Fruit fly (Drosophila melanogaster) whole organism, prepupa: ENCODE results near the gene Polr3E.

Source experiments
- CG11294 ChIP-seq: fragments of 200-800 bp; sonication (Bioruptor generic); IDR thresholded peaks from 2 replicates; pipeline ENCODE4 v1.3.6; 2022; ENCODE audit warnings: missing biosample characterization, missing genetic modification characterization
- CG11762 ChIP-seq: fragments of 200-800 bp; sonication (Bioruptor generic); optimal IDR thresholded peaks from 3 replicates; lab custom pipeline; 2016; ENCODE audit warnings: missing biosample characterization, missing genetic modification characterization; ENCODE audit not compliant: insufficient read depth
- CG11902 ChIP-seq: fragments of 200-800 bp; sonication (Bioruptor generic); optimal IDR thresholded peaks from 3 replicates; lab custom pipeline; 2016; ENCODE audit warnings: missing biosample characterization, missing genetic modification characterization
- CG1621 ChIP-seq: fragments of 200-800 bp; sonication (Bioruptor generic); optimal IDR thresholded peaks from 3 replicates; lab custom pipeline; 2018; ENCODE audit warnings: missing biosample characterization, mild to moderate bottlenecking, missing genetic modification characterization
- CG16779 ChIP-seq: fragments of 200-800 bp; sonication (Bioruptor generic); optimal IDR thresholded peaks from 3 replicates; lab custom pipeline; 2017; ENCODE audit warnings: missing biosample characterization, mild to moderate bottlenecking, missing genetic modification characterization
- CG32006 ChIP-seq: fragments of 200-800 bp; sonication (Bioruptor generic); optimal IDR thresholded peaks from 3 replicates; lab custom pipeline; 2017; ENCODE audit warnings: missing biosample characterization, mild to moderate bottlenecking, missing genetic modification characterization
- CG3919 ChIP-seq: fragments of 200-800 bp; sonication (Bioruptor generic); optimal IDR thresholded peaks from 3 replicates; lab custom pipeline; 2016; ENCODE audit warnings: missing biosample characterization, missing genetic modification characterization
- CG6163 ChIP-seq: fragments of 200-800 bp; sonication (Bioruptor generic); IDR thresholded peaks from 3 replicates; pipeline ENCODE4 v1.3.6; 2022; ENCODE audit warnings: missing biosample characterization, missing genetic modification characterization
- CG6276 ChIP-seq: fragments of 200-800 bp; sonication (Bioruptor generic); optimal IDR thresholded peaks from 2 replicates; lab custom pipeline; 2017; ENCODE audit warnings: missing biosample characterization, mild to moderate bottlenecking, missing genetic modification characterization
- CG6808 ChIP-seq: fragments of 200-800 bp; sonication (Bioruptor generic); optimal IDR thresholded peaks from 3 replicates; lab custom pipeline; 2017; ENCODE audit warnings: missing biosample characterization, missing genetic modification characterization, mild to moderate bottlenecking, moderate library complexity, missing genetic modification reagents
- CG6854 ChIP-seq: fragments of 200-800 bp; sonication (Bioruptor generic); optimal IDR thresholded peaks from 2 replicates; lab custom pipeline; 2017; ENCODE audit warnings: missing biosample characterization, mild to moderate bottlenecking, missing genetic modification characterization
- CG7368 ChIP-seq: fragments of 200-800 bp; sonication (Bioruptor generic); optimal IDR thresholded peaks from 3 replicates; lab custom pipeline; 2016; ENCODE audit warnings: missing biosample characterization, missing genetic modification characterization
- CG8119 ChIP-seq: fragments of 200-800 bp; sonication (Bioruptor generic); IDR thresholded peaks from 3 replicates; pipeline ENCODE4 v1.3.6; 2022; ENCODE audit warnings: missing biosample characterization, missing genetic modification characterization
- CG8319 ChIP-seq: fragments of 200-800 bp; sonication (Bioruptor generic); optimal IDR thresholded peaks from 3 replicates; lab custom pipeline; 2016; ENCODE audit warnings: missing biosample characterization, missing genetic modification characterization
- CG9139 ChIP-seq: fragments of 200-800 bp; sonication (Bioruptor generic); optimal IDR thresholded peaks from 3 replicates; lab custom pipeline; 2017; ENCODE audit warnings: missing biosample characterization, mild to moderate bottlenecking, missing genetic modification characterization
- Eip75B ChIP-seq: fragments of 200-800 bp; sonication (Bioruptor generic); optimal IDR thresholded peaks from 3 replicates; lab custom pipeline; 2016; ENCODE audit warnings: missing biosample characterization, missing genetic modification characterization
- Eip78C ChIP-seq: fragments of 200-800 bp; sonication (Bioruptor generic); peaks from one replicate; lab custom pipeline; 2016; ENCODE audit warnings: missing biosample characterization, missing genetic modification characterization
- Eip93F ChIP-seq: fragments of 200-800 bp; sonication (Bioruptor generic); optimal IDR thresholded peaks from 2 replicates; lab custom pipeline; 2016; ENCODE audit warnings: missing biosample characterization, mild to moderate bottlenecking, missing genetic modification characterization
- Ets96B ChIP-seq: fragments of 200-800 bp; optimal IDR thresholded peaks from 2 replicates; lab custom pipeline; 2019; ENCODE audit warnings: missing biosample characterization, mild to moderate bottlenecking, missing genetic modification characterization, moderate library complexity
- Gug ChIP-seq: fragments of 200-800 bp; sonication (Bioruptor generic); IDR thresholded peaks from 2 replicates; pipeline ENCODE4 v1.3.6; 2022; ENCODE audit warnings: missing biosample characterization, missing genetic modification characterization
- Hr39 ChIP-seq: fragments of 200-800 bp; sonication (Bioruptor generic); optimal IDR thresholded peaks from 2 replicates; lab custom pipeline; 2016; ENCODE audit warnings: missing biosample characterization, missing genetic modification characterization
- Lpt ChIP-seq: fragments of 200-800 bp; sonication (Bioruptor generic); optimal IDR thresholded peaks from 3 replicates; lab custom pipeline; 2016; ENCODE audit warnings: missing biosample characterization, missing genetic modification characterization
- Met ChIP-seq: fragments of 200-800 bp; sonication (Bioruptor generic); optimal IDR thresholded peaks from 3 replicates; lab custom pipeline; 2016; ENCODE audit warnings: missing biosample characterization, missing genetic modification characterization
- OdsH ChIP-seq: fragments of 200-800 bp; sonication (Bioruptor generic); optimal IDR thresholded peaks from 3 replicates; lab custom pipeline; 2016; ENCODE audit warnings: missing biosample characterization, missing genetic modification characterization
- Sox102F ChIP-seq: fragments of 200-800 bp; sonication (Bioruptor generic); optimal IDR thresholded peaks from 2 replicates; lab custom pipeline; 2016; ENCODE audit warnings: missing biosample characterization, mild to moderate bottlenecking, missing genetic modification characterization
- Sox14 ChIP-seq: fragments of 200-800 bp; sonication (Bioruptor generic); optimal IDR thresholded peaks from 3 replicates; lab custom pipeline; 2016; ENCODE audit warnings: missing biosample characterization, missing genetic modification characterization
- Sox15 ChIP-seq: fragments of 200-800 bp; sonication (Bioruptor generic); optimal IDR thresholded peaks from 3 replicates; lab custom pipeline; 2016; ENCODE audit warnings: missing biosample characterization, missing genetic modification characterization
- cyc ChIP-seq: fragments of 200-800 bp; sonication (Bioruptor generic); optimal IDR thresholded peaks from 3 replicates; lab custom pipeline; 2016; ENCODE audit warnings: missing biosample characterization, missing genetic modification characterization
- dsx ChIP-seq: fragments of 200-800 bp; optimal IDR thresholded peaks from 3 replicates; lab custom pipeline; 2019; ENCODE audit warnings: missing biosample characterization, mild to moderate bottlenecking, missing genetic modification characterization, moderate library complexity; ENCODE audit not compliant: poor library complexity, severe bottlenecking
- eg ChIP-seq: fragments of 200-800 bp; sonication (Bioruptor generic); IDR thresholded peaks from 3 replicates; pipeline ENCODE4 v1.3.6; 2022; ENCODE audit warnings: missing biosample characterization, missing genetic modification characterization
- esn ChIP-seq: fragments of 200-800 bp; sonication (Bioruptor generic); optimal IDR thresholded peaks from 2 replicates; lab custom pipeline; 2016; ENCODE audit warnings: missing biosample characterization, mild to moderate bottlenecking, missing genetic modification characterization, moderate library complexity
- fd85E ChIP-seq: fragments of 200-800 bp; sonication (Bioruptor generic); optimal IDR thresholded peaks from 3 replicates; lab custom pipeline; 2016; ENCODE audit warnings: missing biosample characterization, missing genetic modification characterization
- lz ChIP-seq: fragments of 200-800 bp; sonication (Bioruptor generic); optimal IDR thresholded peaks from 3 replicates; lab custom pipeline; 2016; ENCODE audit warnings: missing biosample characterization, missing genetic modification characterization
- net ChIP-seq: fragments of 200-800 bp; sonication (Bioruptor generic); optimal IDR thresholded peaks from 3 replicates; lab custom pipeline; 2016; ENCODE audit warnings: missing biosample characterization, missing genetic modification characterization
- salr ChIP-seq, 2 experiments: fragments of 200-800 bp; sonication (Bioruptor generic); optimal IDR thresholded peaks; 3 replicates each; lab custom pipeline; 2016 to 2018; ENCODE audit warnings: missing biosample characterization in 2 of 2, missing genetic modification characterization in 2 of 2, mild to moderate bottlenecking in 1 of 2
- spab ChIP-seq: fragments of 200-800 bp; sonication (Bioruptor generic); optimal IDR thresholded peaks from 2 replicates; lab custom pipeline; 2017; ENCODE audit warnings: missing biosample characterization, mild to moderate bottlenecking, missing genetic modification characterization, missing genetic modification reagents
- ss ChIP-seq, 2 experiments: fragments of 200-800 bp; sonication (Bioruptor generic); optimal IDR thresholded peaks; 2 replicates in 1 of 2; 3 replicates in 1 of 2; lab custom pipeline; 2017 to 2018; ENCODE audit warnings: mild to moderate bottlenecking in 2 of 2, missing biosample characterization in 2 of 2, missing genetic modification characterization in 2 of 2, moderate library complexity in 1 of 2
- svp ChIP-seq: fragments of 200-800 bp; sonication (Bioruptor generic); peaks from one replicate; lab custom pipeline; 2016; ENCODE audit warnings: missing biosample characterization, missing genetic modification characterization
- vri ChIP-seq: fragments of 200-800 bp; sonication (Bioruptor generic); optimal IDR thresholded peaks from 3 replicates; lab custom pipeline; 2016; ENCODE audit warnings: missing biosample characterization, mild to moderate bottlenecking, missing genetic modification characterization

The Polr3E gene

DNA sequence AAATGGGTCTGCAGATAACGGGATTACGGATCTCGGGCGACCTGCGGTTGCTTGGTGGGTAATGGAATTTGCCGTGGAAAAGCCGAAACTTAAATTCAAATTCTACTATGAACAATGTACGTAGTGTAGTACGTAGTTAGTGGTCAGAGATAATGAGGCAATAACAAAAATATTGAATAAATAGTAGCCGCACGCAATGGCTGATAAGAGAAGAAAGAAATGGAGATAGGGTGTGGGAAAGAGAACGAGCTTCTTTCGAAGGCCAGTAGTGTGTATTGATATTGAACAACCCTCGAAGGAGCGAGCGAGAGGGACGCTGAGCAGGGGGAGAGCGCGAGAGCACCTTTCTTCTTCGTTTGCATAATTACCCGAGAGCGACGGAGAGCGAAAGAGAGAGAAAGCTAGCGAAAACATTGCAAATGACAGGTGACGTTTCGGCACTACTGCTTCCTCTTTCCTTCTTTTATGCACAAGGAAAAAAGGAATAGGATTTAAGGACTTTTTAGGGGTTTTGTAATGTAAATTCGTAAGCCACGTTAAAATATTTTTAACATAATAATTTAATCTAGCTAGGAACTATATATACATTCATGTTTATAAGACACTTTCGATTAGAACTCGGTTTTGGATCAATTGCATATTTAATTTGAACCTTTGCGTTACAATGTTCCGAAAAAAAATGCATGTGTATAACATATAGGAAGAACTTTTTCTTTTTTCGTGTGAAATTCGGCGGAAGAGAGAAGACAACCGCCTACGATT, 20.6 kb upstream of the Polr3E start (continued):
- TF ChIP-seq CG32006 (GFP tag; lab: Kevin White, UChicago) (peak; percentile 87), Sox15 (GFP tag; lab: Kevin White, UChicago) (peak; percentile 15), CG6276 (GFP tag; lab: Kevin White, UChicago) (peak; percentile 49), Eip78C (peak; percentile 86), CG8319 (GFP tag; lab: Kevin White, UChicago) (no peak), ss (GFP tag; optimal IDR thresholded peaks at IDR 0.05; lab: Kevin White, UChicago) (peak; percentile 3 to 8), OdsH (peak; percentile 72), Lpt (GFP tag; lab: Kevin White, UChicago) (peak; percentile 37), CG7368 (GFP tag; lab: Kevin White, UChicago) (no peak), Eip75B (GFP tag; lab: Kevin White, UChicago) (no peak), CG8119 (GFP tag; lab: Robert Waterston, UW) (peak; percentile 75), eg (GFP tag; lab: Robert Waterston, UW) (peak; percentile 54; the same call in 2 of the 3 replicates), Hr39 (GFP tag; lab: Kevin White, UChicago) (peak; percentile 46), Sox102F (peak; percentile 45), spab (GFP tag; lab: Kevin White, UChicago) (no peak), CG11902 (no peak), Gug (GFP tag; lab: Robert Waterston, UW) (no peak), CG6163 (GFP tag; lab: Robert Waterston, UW) (peak; percentile 50; the same call in 2 of the 3 replicates), dsx (GFP tag; lab: Kevin White, UChicago) (peak; percentile 13), salr (GFP tag; optimal IDR thresholded peaks at IDR 0.05; lab: Kevin White, UChicago) (peak in 1 of 2 experiments; percentile 75), Met (peak; percentile 68), CG11762 (GFP tag; lab: Kevin White, UChicago) (peak; percentile 21)

DNA sequence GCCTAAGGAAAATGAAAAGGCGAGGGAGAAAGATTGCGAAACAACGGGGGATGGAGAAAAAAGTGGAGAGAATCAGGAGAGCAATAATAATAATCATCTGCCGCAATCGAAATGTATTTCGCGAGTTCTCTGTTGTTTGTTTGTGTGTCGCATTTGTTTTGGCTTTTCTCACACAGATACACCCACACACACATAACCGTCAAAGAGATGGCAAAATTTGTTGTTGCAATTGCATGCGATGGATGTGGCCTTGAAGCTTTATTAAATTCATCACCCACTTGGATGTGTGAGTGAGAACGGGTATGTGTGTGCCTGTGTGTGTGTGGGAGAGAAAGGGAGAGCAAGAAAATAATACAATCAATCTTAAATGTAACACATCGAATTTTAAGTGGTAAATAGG, 19.9 kb upstream of the Polr3E start:
- TF ChIP-seq esn: no peak
- TF ChIP-seq Gug (GFP tag; lab: Robert Waterston, UW): no peak
- TF ChIP-seq CG16779 (tag; lab: Kevin White, UChicago): no peak
- no peak for TF ChIP-seq lz
- peak; percentile 23 for TF ChIP-seq vri (GFP tag; lab: Kevin White, UChicago)
- TF ChIP-seq Hr39 (GFP tag; lab: Kevin White, UChicago): no peak
- no peak for TF ChIP-seq CG8319 (GFP tag; lab: Kevin White, UChicago)
- no peak for TF ChIP-seq net (GFP tag; lab: Kevin White, UChicago)
- no peak for TF ChIP-seq fd85E (GFP tag; lab: Kevin White, UChicago)
- TF ChIP-seq svp (GFP tag; lab: Kevin White, UChicago): peak; percentile 64
- no peak for TF ChIP-seq CG6163 (GFP tag; lab: Robert Waterston, UW)
- TF ChIP-seq Sox14: peak; percentile 9

DNA sequence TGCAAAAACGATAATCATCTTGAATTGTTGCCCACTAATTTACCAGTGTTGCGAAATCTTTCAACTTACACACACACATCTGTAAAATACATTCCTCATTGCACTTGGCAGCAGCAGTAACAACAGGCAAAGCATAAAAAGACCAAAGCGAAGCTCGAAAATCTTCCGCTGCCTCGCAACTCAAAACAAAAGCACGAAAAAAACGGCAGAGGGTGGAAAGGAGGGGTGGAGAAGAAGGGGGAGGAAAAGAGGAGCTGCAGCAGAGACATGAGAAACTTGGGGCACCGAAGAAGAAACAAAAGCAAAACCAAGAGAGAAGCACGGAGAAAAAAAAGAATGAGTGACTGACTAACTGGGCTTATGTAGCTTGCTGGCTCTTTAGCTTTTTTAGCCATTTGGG, 18.2 kb upstream of the Polr3E start:
- peak; percentile 64 for TF ChIP-seq CG9139 (GFP tag; lab: Kevin White, UChicago)
- peak; percentile 67 for TF ChIP-seq CG6854 (GFP tag; lab: Kevin White, UChicago)
- peak; percentile 12 for TF ChIP-seq Eip93F (GFP tag; lab: Kevin White, UChicago)
- TF ChIP-seq cyc (GFP tag; lab: Kevin White, UChicago): no peak
- peak; percentile 38 for TF ChIP-seq CG1621 (tag; lab: Kevin White, UChicago)
- no peak for TF ChIP-seq CG16779 (tag; lab: Kevin White, UChicago)
- TF ChIP-seq CG8119 (GFP tag; lab: Robert Waterston, UW): peak; percentile 38; the same call in 1 of the 3 replicates
- peak; percentile 63 to 69 for TF ChIP-seq ss (GFP tag; optimal IDR thresholded peaks at IDR 0.05; lab: Kevin White, UChicago)
- peak; percentile 35; the same call in 1 of the 3 replicates for TF ChIP-seq eg (GFP tag; lab: Robert Waterston, UW)
- TF ChIP-seq Gug (GFP tag; lab: Robert Waterston, UW): no peak
- no peak for TF ChIP-seq svp (GFP tag; lab: Kevin White, UChicago)
- peak; percentile 37 for TF ChIP-seq Sox102F
- peak; percentile 65 for TF ChIP-seq CG6808 (GFP tag; lab: Kevin White, UChicago)
- TF ChIP-seq Ets96B: peak; percentile 38
- peak; percentile 17 for TF ChIP-seq spab (GFP tag; lab: Kevin White, UChicago)
- peak; percentile 5 for TF ChIP-seq CG8319 (GFP tag; lab: Kevin White, UChicago)
- TF ChIP-seq CG11294 (GFP tag; lab: Robert Waterston, UW): no peak
- peak; percentile 70 for TF ChIP-seq dsx (GFP tag; lab: Kevin White, UChicago)
- peak; percentile 20 for TF ChIP-seq CG6276 (GFP tag; lab: Kevin White, UChicago)
- peak; percentile 25 for TF ChIP-seq CG3919
- TF ChIP-seq salr (GFP tag; optimal IDR thresholded peaks at IDR 0.05; lab: Kevin White, UChicago): peak in 1 of 2 experiments; percentile 30
- no peak for TF ChIP-seq Sox15 (GFP tag; lab: Kevin White, UChicago)
- peak; percentile 78 for TF ChIP-seq CG6163 (GFP tag; lab: Robert Waterston, UW)
